Worm (Caenorhabditis elegans): Measurements from ENCODE around the gene Y45F3A.9.
A peak's percentile ranks its signal among the peaks of the same experiment; 100 is the strongest.

The Y45F3A.9 gene

DNA sequence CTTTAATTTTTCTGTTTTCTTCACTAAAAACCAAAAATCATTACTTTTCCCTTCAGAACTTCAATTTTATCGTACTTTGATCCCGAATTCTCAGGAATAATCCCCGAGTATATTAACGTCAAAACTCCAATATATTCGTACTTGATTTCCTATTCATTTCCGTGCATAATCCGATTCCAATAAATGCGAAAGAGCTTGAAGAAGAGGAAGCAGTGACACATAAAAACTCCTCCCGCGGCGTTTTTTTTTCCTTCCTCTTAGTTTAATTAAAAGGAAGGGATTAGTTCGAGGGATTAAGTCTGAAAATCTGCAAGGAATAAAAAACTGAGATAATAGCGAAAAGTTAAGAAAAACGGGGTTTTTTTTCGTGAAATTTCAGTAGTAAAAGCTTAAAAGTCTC lies 5.9 kb upstream of the Y45F3A.9 start:
- TF ChIP-seq lin-15B (tag; optimal IDR thresholded peaks at IDR 0.05) = no peak
- no peak for TF ChIP-seq ZK546.5 (tag; optimal IDR thresholded peaks at IDR 0.05)
- no peak for TF ChIP-seq nhr-237 (tag; optimal IDR thresholded peaks at IDR 0.05)
- TF ChIP-seq nhr-11 (tag; optimal IDR thresholded peaks at IDR 0.05) = peak; percentile 38

DNA sequence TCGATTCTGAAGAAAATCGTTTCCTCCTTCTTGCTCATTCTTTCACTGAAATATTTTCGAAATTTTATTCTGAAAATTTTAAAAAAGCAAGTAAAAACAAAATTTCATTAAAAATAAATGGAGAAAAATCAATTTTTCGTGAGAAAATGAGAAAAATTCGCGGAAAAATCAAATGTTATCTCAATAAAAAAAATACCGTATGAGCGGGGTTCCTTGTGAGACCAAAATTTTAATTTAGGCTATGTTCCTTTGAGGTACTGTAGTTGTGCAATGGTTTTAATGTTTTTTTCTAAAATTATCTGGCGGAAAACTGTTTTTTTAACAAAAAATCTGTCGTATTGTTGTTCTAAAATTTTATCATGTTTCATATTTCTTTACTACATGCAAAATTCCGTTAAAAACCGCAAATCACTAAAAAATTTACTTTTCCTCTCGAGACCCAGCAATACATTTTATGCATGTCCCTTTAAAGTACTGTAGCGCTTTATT lies 5.2 kb upstream of the Y45F3A.9 start, which contains the start of gene epg-6:
Gene epg-6 (minus strand): TSS at position 51 of the 489 bp plus-strand sequence.
- TF ChIP-seq ceh-16 (tag; optimal IDR thresholded peaks at IDR 0.05) (no peak), unc-62 (GFP tag; optimal IDR thresholded peaks at IDR 0.05) (no peak), R02D3.7 (tag; optimal IDR thresholded peaks at IDR 0.05) (no peak), lin-15B (tag; optimal IDR thresholded peaks at IDR 0.05) (no peak), nhr-11 (tag; optimal IDR thresholded peaks at IDR 0.05) (no peak), daf-12 (tag; optimal IDR thresholded peaks at IDR 0.05) (no peak), hmg-11 (tag; optimal IDR thresholded peaks at IDR 0.05) (no peak), elt-1 (tag; optimal IDR thresholded peaks at IDR 0.05) (no peak), pqm-1 (tag; optimal IDR thresholded peaks at IDR 0.05) (no peak), unc-39 (tag; optimal IDR thresholded peaks at IDR 0.05) (no peak), skn-1 (tag; optimal IDR thresholded peaks at IDR 0.05) (no peak)

DNA sequence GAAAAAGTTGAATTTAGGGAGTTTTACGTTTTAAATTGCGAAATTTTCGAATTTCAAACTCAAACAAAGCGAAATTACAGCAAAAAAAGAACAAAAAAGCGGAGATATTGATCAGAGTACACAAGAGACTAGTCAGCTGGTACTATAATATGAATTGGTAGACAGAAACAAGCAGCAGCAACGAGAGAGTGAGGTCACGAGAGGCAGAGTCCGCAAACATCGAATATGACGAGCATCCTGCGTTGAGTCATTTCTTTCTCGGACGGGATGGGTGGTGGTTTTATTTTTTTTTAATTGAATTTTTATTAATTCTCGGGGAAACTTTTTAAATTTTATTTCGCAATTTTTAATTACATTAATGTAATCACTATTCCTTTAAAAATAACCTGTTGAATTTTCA lies 4.7 kb upstream of the Y45F3A.9 start:
- TF ChIP-seq nhr-28 (tag; optimal IDR thresholded peaks at IDR 0.05) (no peak), lin-39 (tag; optimal IDR thresholded peaks at IDR 0.05) (peak; percentile 61), tbx-2 (tag; optimal IDR thresholded peaks at IDR 0.05) (no peak), ztf-4 (tag; optimal IDR thresholded peaks at IDR 0.05) (no peak), pha-4 (tag; optimal IDR thresholded peaks at IDR 0.05) (peak; percentile 93), pqm-1 (tag; optimal IDR thresholded peaks at IDR 0.05) (peak; percentile 11), ceh-28 (tag; optimal IDR thresholded peaks at IDR 0.05) (peak; percentile 38), ama-1 (optimal IDR thresholded peaks at IDR 0.05) (peak; percentile 36), sea-2 (GFP tag; optimal IDR thresholded peaks at IDR 0.05) (peak; percentile 67), fos-1 (tag; optimal IDR thresholded peaks at IDR 0.05) (peak; percentile 24), daf-12 (tag; optimal IDR thresholded peaks at IDR 0.05) (no peak), hmg-11 (tag; optimal IDR thresholded peaks at IDR 0.05) (peak; percentile 69), snpc-4 (tag; optimal IDR thresholded peaks at IDR 0.05) (peak; percentile 71), nfya-1 (tag; optimal IDR thresholded peaks at IDR 0.05; ENCODE audit: insufficient read depth) (peak; percentile 77), unc-62 (GFP tag; optimal IDR thresholded peaks at IDR 0.05) (no peak), nhr-23 (tag; optimal IDR thresholded peaks at IDR 0.05) (peak; percentile 72), elt-2 (tag; optimal IDR thresholded peaks at IDR 0.05) (peak; percentile 39), jun-1 (tag; optimal IDR thresholded peaks at IDR 0.05) (peak; percentile 53), nhr-25 (tag; optimal IDR thresholded peaks at IDR 0.05) (peak; percentile 64), egl-27 (tag; optimal IDR thresholded peaks at IDR 0.05) (no peak), nhr-67 (tag; optimal IDR thresholded peaks at IDR 0.05) (no peak), lin-15B (tag; optimal IDR thresholded peaks at IDR 0.05) (peak; percentile 78), nhr-43 (tag; optimal IDR thresholded peaks at IDR 0.05; ENCODE audit: poor library complexity, severe bottlenecking) (peak; percentile 43)

DNA sequence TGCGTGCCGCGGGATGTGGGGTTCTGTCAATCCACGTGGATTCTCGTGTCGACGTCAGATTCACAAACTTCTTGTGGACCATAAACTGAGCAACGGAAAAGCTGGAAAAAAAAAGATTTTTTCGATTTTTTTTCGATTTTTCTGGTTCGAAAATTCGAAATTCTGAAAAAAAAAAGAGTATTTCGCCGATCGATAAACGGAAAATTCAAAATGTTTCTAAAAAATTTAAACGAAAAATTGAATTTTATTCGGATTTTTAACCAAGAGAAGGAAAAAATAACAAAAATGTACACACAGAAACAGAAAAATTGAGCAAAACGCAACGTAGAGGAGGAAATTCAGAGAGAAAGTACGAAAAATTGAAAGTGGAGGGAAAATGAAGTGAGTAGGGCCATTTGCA lies 1.4 kb upstream of the Y45F3A.9 start, which contains the start of gene Y39A1A.3:
Gene Y39A1A.3 (minus strand): TSS at position 101 of the 400 bp plus-strand sequence.
- no peak for TF ChIP-seq nhr-237 (tag; optimal IDR thresholded peaks at IDR 0.05)
- no peak for TF ChIP-seq nhr-11 (tag; optimal IDR thresholded peaks at IDR 0.05)
- peak; percentile 32 for TF ChIP-seq ama-1 (optimal IDR thresholded peaks at IDR 0.05)
- TF ChIP-seq lin-39 (tag; optimal IDR thresholded peaks at IDR 0.05) = no peak

DNA sequence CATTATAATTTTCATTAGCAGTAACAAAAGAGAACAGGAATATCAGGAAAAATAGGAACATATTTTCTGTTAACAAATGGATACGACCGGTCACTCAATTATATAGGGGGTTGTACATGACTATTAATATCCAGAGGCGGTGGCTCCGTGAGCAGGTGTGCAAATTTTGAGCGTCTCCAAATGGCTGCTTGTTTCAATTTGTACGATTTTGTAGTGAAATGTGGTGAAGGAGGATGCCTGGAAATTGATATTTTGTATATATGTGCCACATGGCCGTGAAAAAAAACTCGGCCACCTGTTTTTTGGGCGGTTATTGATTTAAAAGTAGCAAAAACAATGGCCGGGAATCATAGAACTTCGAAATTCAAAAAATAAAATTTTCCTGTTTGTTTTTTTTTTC lies 2.2 kb downstream of the Y45F3A.9 start, which contains the start of gene Y45F3A.8:
Gene Y45F3A.8 (minus strand): TSS at position 101 of the 400 bp plus-strand sequence.
- no peak for TF ChIP-seq lin-15B (tag; optimal IDR thresholded peaks at IDR 0.05)
- TF ChIP-seq egl-27 (tag; optimal IDR thresholded peaks at IDR 0.05) = no peak
- TF ChIP-seq aly-2 (tag; optimal IDR thresholded peaks at IDR 0.05) = no peak
- no peak for TF ChIP-seq jun-1 (tag; optimal IDR thresholded peaks at IDR 0.05)
- TF ChIP-seq ceh-16 (tag; optimal IDR thresholded peaks at IDR 0.05) = no peak
- no peak for TF ChIP-seq elt-3 (tag; optimal IDR thresholded peaks at IDR 0.05)
- no peak for TF ChIP-seq unc-39 (tag; optimal IDR thresholded peaks at IDR 0.05)
- no peak for TF ChIP-seq nhr-67 (tag; optimal IDR thresholded peaks at IDR 0.05)
- TF ChIP-seq elt-2 (tag; optimal IDR thresholded peaks at IDR 0.05) = no peak
- TF ChIP-seq ama-1 (optimal IDR thresholded peaks at IDR 0.05) = no peak
- TF ChIP-seq nhr-77 (tag; optimal IDR thresholded peaks at IDR 0.05) = no peak
- TF ChIP-seq daf-12 (tag; optimal IDR thresholded peaks at IDR 0.05) = no peak
- TF ChIP-seq hmg-11 (tag; optimal IDR thresholded peaks at IDR 0.05) = no peak
- TF ChIP-seq skn-1 (tag; optimal IDR thresholded peaks at IDR 0.05) = no peak
- no peak for TF ChIP-seq mml-1 (tag; optimal IDR thresholded peaks at IDR 0.05)
- TF ChIP-seq nfya-1 (tag; optimal IDR thresholded peaks at IDR 0.05; ENCODE audit: insufficient read depth) = no peak
- no peak for TF ChIP-seq nhr-28 (tag; optimal IDR thresholded peaks at IDR 0.05)
- no peak for TF ChIP-seq nhr-237 (tag; optimal IDR thresholded peaks at IDR 0.05)
- TF ChIP-seq nhr-12 (tag; optimal IDR thresholded peaks at IDR 0.05) = no peak
- no peak for TF ChIP-seq nhr-11 (tag; optimal IDR thresholded peaks at IDR 0.05)

All from whole organism, L3 larva.